Fruit fly (Drosophila melanogaster): ENCODE measurements around the gene CG1792.

The CG1792 gene

dm6 chr3R:31588374-31588773 is 27.7 kb upstream of the CG1792 start, which contains the start of gene CG1635 (continued):
- TF ChIP-seq CG34422 (GFP tag; IDR thresholded peaks at IDR 0.05) (peak; percentile 99), CG9215 (GFP tag; IDR thresholded peaks at IDR 0.05) (peak; percentile 98), CG1832 (GFP tag; optimal IDR thresholded peaks at IDR 0.05) (no peak), yki (optimal IDR thresholded peaks at IDR 0.05) (no peak), CG11085 (GFP tag; IDR thresholded peaks at IDR 0.05) (peak; percentile 98), D19A (tag; optimal IDR thresholded peaks at IDR 0.05) (peak; percentile 98), sd (tag; optimal IDR thresholded peaks at IDR 0.05) (peak; percentile 98), trem (tag; optimal IDR thresholded peaks at IDR 0.05) (peak; percentile 97), NFAT (GFP tag; IDR thresholded peaks at IDR 0.05) (peak; percentile 99), CoRest (tag; optimal IDR thresholded peaks at IDR 0.05) (peak; percentile 100), chif (GFP tag; optimal IDR thresholded peaks at IDR 0.05) (peak; percentile 98), B-H2 (GFP tag; optimal IDR thresholded peaks at IDR 0.05) (peak; percentile 100), CG3726 (GFP tag; IDR thresholded peaks at IDR 0.05) (peak; percentile 98), ash1 (GFP tag; optimal IDR thresholded peaks at IDR 0.05) (peak; percentile 95), zf30C (GFP tag; optimal IDR thresholded peaks at IDR 0.05) (peak; percentile 61), sisA (GFP tag; IDR thresholded peaks at IDR 0.05) (peak; percentile 97), CG18476 (GFP tag; optimal IDR thresholded peaks at IDR 0.05) (peak; percentile 99), kni (GFP tag; optimal IDR thresholded peaks at IDR 0.05) (peak; percentile 99), nerfin-2 (GFP tag; IDR thresholded peaks at IDR 0.05; ENCODE audit: partially characterized antibody) (peak; percentile 74), CG18599 (GFP tag; optimal IDR thresholded peaks at IDR 0.05) (peak; percentile 100), CG31441 (GFP tag; IDR thresholded peaks at IDR 0.05) (peak; percentile 100), Bgb (GFP tag; IDR thresholded peaks at IDR 0.05; ENCODE audit: partially characterized antibody) (peak; percentile 63; the same call in 1 of the 2 replicates), onecut (GFP tag; IDR thresholded peaks at IDR 0.05) (peak; percentile 97), CG2712 (tag; optimal IDR thresholded peaks at IDR 0.05) (peak; percentile 100), CG10462 (GFP tag; optimal IDR thresholded peaks at IDR 0.05) (peak; percentile 97), fd64A (GFP tag; optimal IDR thresholded peaks at IDR 0.05) (peak; percentile 99), Hand (GFP tag; optimal IDR thresholded peaks at IDR 0.05) (peak; percentile 99), CG16779 (GFP tag; IDR thresholded peaks at IDR 0.05) (peak; percentile 98), wek (GFP tag; optimal IDR thresholded peaks at IDR 0.05) (peak; percentile 95), CG9932 (GFP tag; IDR thresholded peaks at IDR 0.05) (peak; percentile 100), Drgx (GFP tag; IDR thresholded peaks at IDR 0.05) (peak; percentile 100), fd3F (GFP tag; optimal IDR thresholded peaks at IDR 0.05) (peak; percentile 99), scrt (GFP tag; optimal IDR thresholded peaks at IDR 0.05) (peak; percentile 98), Dbx (GFP tag; IDR thresholded peaks at IDR 0.05) (peak; percentile 99), lola (GFP tag; optimal IDR thresholded peaks at IDR 0.05) (peak in 1 of 3 experiments; percentile 99), CG15696 (tag; optimal IDR thresholded peaks at IDR 0.05) (peak; percentile 98), nom (GFP tag; optimal IDR thresholded peaks at IDR 0.05) (peak; percentile 94), gro (GFP tag; optimal IDR thresholded peaks at IDR 0.05) (peak; percentile 99), Doc2 (GFP tag; IDR thresholded peaks at IDR 0.05) (peak; percentile 95), NC2α (GFP tag; optimal IDR thresholded peaks at IDR 0.05) (peak; percentile 97), corto (GFP tag; optimal IDR thresholded peaks at IDR 0.05) (peak; percentile 94), vnd (GFP tag; IDR thresholded peaks at IDR 0.05; ENCODE audit: partially characterized antibody) (peak; percentile 70), Abd-B (GFP tag; optimal IDR thresholded peaks at IDR 0.05) (peak; percentile 88), Tbp (GFP tag; optimal IDR thresholded peaks at IDR 0.05) (no peak), Dfd (GFP tag; optimal IDR thresholded peaks at IDR 0.05) (no peak), CG16863 (GFP tag; optimal IDR thresholded peaks at IDR 0.05) (peak; percentile 98), CG5245 (GFP tag; optimal IDR thresholded peaks at IDR 0.05) (peak; percentile 97), MTF-1 (GFP tag; optimal IDR thresholded peaks at IDR 0.05; ENCODE audit: borderline replicate concordance) (peak; percentile 99), NfI (GFP tag; optimal IDR thresholded peaks at IDR 0.05) (peak; percentile 100), fu2 (GFP tag; optimal IDR thresholded peaks at IDR 0.05) (peak; percentile 98)

Measured in whole organism, embryonic.